Worm (Caenorhabditis elegans) whole organism, L4 larva: ENCODE data around the gene M199.135.

Experiments
- hmg-1.1 ChIP-seq: fragments of 200-800 bp; sonication (Bioruptor generic); IDR thresholded peaks from 2 replicates; pipeline ENCODE4 v1.3.6; 2022; ENCODE audit warnings: missing genetic modification reagents, missing genetic modification characterization, missing compliant biosample characterization
- nhr-237 ChIP-seq: sonication (generic microtip); optimal IDR thresholded peaks from 2 replicates; lab custom pipeline; 2017; ENCODE audit warnings: missing biosample characterization, missing genetic modification characterization

DNA sequence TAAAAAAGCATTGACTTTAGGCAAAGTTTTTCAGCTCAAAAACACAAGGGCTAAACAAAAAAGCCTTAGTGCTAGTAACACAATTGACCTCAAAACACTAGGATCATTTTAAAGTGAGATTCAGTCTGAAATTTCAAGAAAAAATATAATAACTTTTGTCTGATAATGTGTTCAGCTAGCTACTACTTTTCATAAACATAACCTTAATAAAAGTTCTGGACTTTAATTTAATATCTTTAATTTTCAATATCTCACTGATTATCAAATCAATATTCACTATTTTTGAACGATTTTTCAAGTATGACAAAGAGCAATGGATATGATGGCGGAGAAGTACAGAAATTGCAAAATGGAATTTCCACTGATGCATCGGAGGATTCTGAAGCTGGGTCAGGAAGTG, at the start of gene M199.135:
- TF ChIP-seq nhr-237 (tag; lab: Kevin White, UChicago) (no peak), hmg-1.1 (no peak)
